Fruit fly (Drosophila melanogaster) whole organism, embryonic: ENCODE measurements around the gene ImpL1.

Experiments
- Atf6 ChIP-seq: fragments of 200-800 bp; sonication (Bioruptor generic); IDR thresholded peaks from 2 replicates; pipeline ENCODE4 v1.3.6; 2022; ENCODE audit warnings: missing biosample characterization, missing genetic modification characterization
- CG10366 ChIP-seq: fragments of 200-800 bp; sonication (Bioruptor generic); IDR thresholded peaks from 2 replicates; pipeline ENCODE4 v1.3.6; 2022; ENCODE audit warnings: missing biosample characterization, missing genetic modification characterization
- CG13296 ChIP-seq: fragments of 200-800 bp; sonication (Bioruptor generic); optimal IDR thresholded peaks from 3 replicates; lab custom pipeline; 2018; ENCODE audit warnings: missing biosample characterization, mild to moderate bottlenecking, missing genetic modification characterization
- CG14441 ChIP-seq: fragments of 200-800 bp; sonication (Bioruptor generic); IDR thresholded peaks from 2 replicates; pipeline ENCODE4 v1.3.6; 2022; ENCODE audit warnings: missing biosample characterization, missing genetic modification characterization
- CG17186 ChIP-seq: fragments of 200-800 bp; sonication (Bioruptor generic); optimal IDR thresholded peaks from 3 replicates; lab custom pipeline; 2017; ENCODE audit warnings: missing biosample characterization, missing genetic modification reagents, missing genetic modification characterization
- CG2889 ChIP-seq: fragments of 200-800 bp; sonication (Bioruptor generic); IDR thresholded peaks from 3 replicates; pipeline ENCODE4 v1.3.6; 2022; ENCODE audit warnings: missing biosample characterization, missing genetic modification characterization
- Dip3 ChIP-seq: fragments of 200-800 bp; sonication (Bioruptor generic); optimal IDR thresholded peaks from 3 replicates; lab custom pipeline; 2016; ENCODE audit warnings: missing biosample characterization, missing genetic modification characterization

DNA sequence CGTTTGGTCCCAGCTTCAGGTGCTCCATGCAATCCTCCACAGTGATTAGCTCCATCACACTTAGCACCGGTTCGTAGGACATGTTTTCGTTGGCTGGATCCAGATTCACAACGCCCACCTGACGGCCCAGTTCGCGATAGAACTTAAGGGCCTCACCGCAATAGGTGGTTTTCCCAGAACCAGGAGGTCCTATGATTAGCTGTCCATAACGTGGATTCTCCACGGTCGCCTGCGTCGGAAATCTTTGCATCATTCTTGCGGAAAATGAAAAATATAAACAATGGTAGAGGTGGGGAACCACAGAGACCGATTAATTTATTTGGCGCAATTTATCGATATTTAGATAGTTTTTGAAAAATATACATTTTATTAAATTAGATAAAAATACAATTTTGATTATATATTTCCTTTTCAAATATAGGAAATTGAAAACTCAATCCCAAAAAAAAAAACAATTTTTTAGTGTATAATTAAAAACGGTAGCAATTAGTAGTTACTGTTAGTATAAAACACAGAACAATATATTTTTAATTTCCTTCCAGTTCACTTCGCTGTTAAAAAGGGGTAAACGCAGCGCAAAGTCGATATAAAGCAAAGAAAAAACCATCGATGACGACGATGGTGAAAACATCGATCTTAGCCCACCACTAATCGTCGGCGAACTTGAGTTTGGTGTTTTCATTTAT is 29.8 kb downstream of the ImpL1 start, which contains the start of the genes CG10222 and flr:
- no peak for TF ChIP-seq Dip3
- no peak for TF ChIP-seq CG14441 (GFP tag; lab: Robert Waterston, UW)
- no peak for TF ChIP-seq CG10366 (GFP tag; lab: Robert Waterston, UW)
- no peak for TF ChIP-seq CG13296 (GFP tag; lab: Kevin White, UChicago)
- TF ChIP-seq Atf6 (GFP tag; lab: Robert Waterston, UW) = no peak
- TF ChIP-seq CG17186 = peak; percentile 62
- TF ChIP-seq CG2889 (GFP tag; lab: Robert Waterston, UW) = no peak
